Worm (Caenorhabditis elegans) whole organism, L3 larva: ENCODE data around the gene F25H9.6.

Experiments used
- R02D3.7 ChIP-seq: fragments of 150-350 bp; optimal IDR thresholded peaks from 2 replicates; lab custom pipeline; 2014; ENCODE audit warnings: missing biosample characterization, missing genetic modification characterization
- ZK546.5 ChIP-seq: sonication (generic microtip); optimal IDR thresholded peaks from 2 replicates; lab custom pipeline; 2017; ENCODE audit warnings: missing biosample characterization, missing genetic modification characterization
- aly-2 ChIP-seq: fragments of 150-350 bp; optimal IDR thresholded peaks from 2 replicates; lab custom pipeline; 2014; ENCODE audit warnings: missing biosample characterization, missing genetic modification characterization
- ama-1 ChIP-seq: fragments of 150-350 bp; optimal IDR thresholded peaks from 2 replicates; lab custom pipeline; 2018
- ceh-16 ChIP-seq: sonication (generic microtip); optimal IDR thresholded peaks from 2 replicates; lab custom pipeline; 2017; ENCODE audit warnings: missing biosample characterization, missing genetic modification characterization
- ceh-28 ChIP-seq: fragments of 150-350 bp; optimal IDR thresholded peaks from 2 replicates; lab custom pipeline; 2014; ENCODE audit warnings: missing biosample characterization, missing genetic modification reagents, missing genetic modification characterization
- ceh-82 ChIP-seq: fragments of 150-350 bp; optimal IDR thresholded peaks from 2 replicates; lab custom pipeline; 2014; ENCODE audit warnings: missing biosample characterization, missing genetic modification characterization
- ceh-9 ChIP-seq: sonication (generic microtip); optimal IDR thresholded peaks from 2 replicates; lab custom pipeline; 2018; ENCODE audit warnings: missing biosample characterization, missing genetic modification characterization
- daf-12 ChIP-seq: fragments of 150-350 bp; optimal IDR thresholded peaks from 2 replicates; lab custom pipeline; 2014; ENCODE audit warnings: missing biosample characterization, missing genetic modification reagents, missing genetic modification characterization
- egl-27 ChIP-seq: sonication (generic microtip); optimal IDR thresholded peaks from 4 replicates; lab custom pipeline; 2017; ENCODE audit warnings: missing biosample characterization, missing genetic modification reagents, missing genetic modification characterization
- egl-5 ChIP-seq: fragments of 150-350 bp; optimal IDR thresholded peaks from 2 replicates; lab custom pipeline; 2017; ENCODE audit warnings: missing biosample characterization, missing genetic modification reagents, missing genetic modification characterization, inconsistent platforms
- elt-1 ChIP-seq: fragments of 150-350 bp; optimal IDR thresholded peaks from 2 replicates; lab custom pipeline; 2014; ENCODE audit warnings: missing biosample characterization, missing genetic modification characterization
- elt-2 ChIP-seq: sonication (generic microtip); optimal IDR thresholded peaks from 2 replicates; lab custom pipeline; 2016; ENCODE audit warnings: missing genetic modification reagents, mild to moderate bottlenecking, missing genetic modification characterization, missing compliant biosample characterization
- elt-3 ChIP-seq, 3 experiments: fragments of 150-350 bp in 1 of 3; sonication (generic microtip) in 2 of 3; optimal IDR thresholded peaks; 2 replicates in 2 of 3; 4 replicates in 1 of 3; lab custom pipeline; 2014 to 2017; ENCODE audit warnings: missing biosample characterization in 3 of 3, missing genetic modification characterization in 3 of 3
- eor-1 ChIP-seq, 2 experiments: fragments of 150-350 bp; optimal IDR thresholded peaks; 2 replicates each; lab custom pipeline; 2014 to 2018; ENCODE audit warnings: missing biosample characterization in 2 of 2, missing genetic modification characterization in 2 of 2
- fkh-10 ChIP-seq: sonication (generic microtip); optimal IDR thresholded peaks from 2 replicates; lab custom pipeline; 2017; ENCODE audit warnings: missing biosample characterization, missing genetic modification reagents, missing genetic modification characterization
- fkh-2 ChIP-seq: fragments of 150-350 bp; optimal IDR thresholded peaks from 2 replicates; lab custom pipeline; 2014; ENCODE audit warnings: missing biosample characterization, missing genetic modification reagents, missing genetic modification characterization
- fos-1 ChIP-seq: fragments of 150-350 bp; optimal IDR thresholded peaks from 2 replicates; lab custom pipeline; 2014; ENCODE audit warnings: missing biosample characterization, missing genetic modification characterization
- hmg-11 ChIP-seq: sonication (generic microtip); optimal IDR thresholded peaks from 2 replicates; lab custom pipeline; 2016; ENCODE audit warnings: missing genetic modification characterization, missing compliant biosample characterization
- jun-1 ChIP-seq: fragments of 150-350 bp; optimal IDR thresholded peaks from 2 replicates; lab custom pipeline; 2014; ENCODE audit warnings: missing biosample characterization, missing genetic modification reagents, missing genetic modification characterization
- lin-15B ChIP-seq: fragments of 150-350 bp; optimal IDR thresholded peaks from 2 replicates; lab custom pipeline; 2014; ENCODE audit warnings: missing biosample characterization, missing genetic modification characterization
- lin-39 ChIP-seq: fragments of 150-350 bp; optimal IDR thresholded peaks from 2 replicates; lab custom pipeline; 2018; ENCODE audit warnings: missing biosample characterization, missing genetic modification reagents, missing genetic modification characterization
- lsy-12 ChIP-seq: sonication (generic microtip); optimal IDR thresholded peaks from 2 replicates; lab custom pipeline; 2016; ENCODE audit warnings: mild to moderate bottlenecking, missing genetic modification characterization, missing compliant biosample characterization
- mdl-1 ChIP-seq: fragments of 150-350 bp; optimal IDR thresholded peaks from 2 replicates; lab custom pipeline; 2014; ENCODE audit warnings: missing biosample characterization, missing genetic modification characterization
- mml-1 ChIP-seq: fragments of 150-350 bp; sonication (generic microtip); optimal IDR thresholded peaks from 3 replicates; lab custom pipeline; 2014; ENCODE audit warnings: missing biosample characterization, missing genetic modification characterization
- nfya-1 ChIP-seq: sonication (generic microtip); optimal IDR thresholded peaks from 2 replicates; lab custom pipeline; 2017; ENCODE audit warnings: missing genetic modification characterization, mild to moderate bottlenecking, missing compliant biosample characterization, antibody characterized with exemption, moderate library complexity; ENCODE audit not compliant: insufficient read depth
- nhr-11 ChIP-seq: fragments of 150-350 bp; optimal IDR thresholded peaks from 2 replicates; lab custom pipeline; 2014; ENCODE audit warnings: missing biosample characterization, missing genetic modification characterization
- nhr-12 ChIP-seq: fragments of 150-350 bp; optimal IDR thresholded peaks from 2 replicates; lab custom pipeline; 2014; ENCODE audit warnings: missing biosample characterization, missing genetic modification characterization
- nhr-23 ChIP-seq: fragments of 150-350 bp; optimal IDR thresholded peaks from 2 replicates; lab custom pipeline; 2014; ENCODE audit warnings: missing biosample characterization, missing genetic modification reagents, missing genetic modification characterization
- nhr-237 ChIP-seq: fragments of 150-350 bp; optimal IDR thresholded peaks from 2 replicates; lab custom pipeline; 2014; ENCODE audit warnings: missing biosample characterization, missing genetic modification characterization
- nhr-25 ChIP-seq: sonication (generic microtip); optimal IDR thresholded peaks from 2 replicates; lab custom pipeline; 2017; ENCODE audit warnings: missing biosample characterization, missing genetic modification characterization
- nhr-28 ChIP-seq: fragments of 150-350 bp; optimal IDR thresholded peaks from 2 replicates; lab custom pipeline; 2014; ENCODE audit warnings: missing biosample characterization, missing genetic modification characterization
- nhr-43 ChIP-seq: sonication (generic microtip); optimal IDR thresholded peaks from 2 replicates; lab custom pipeline; 2016; ENCODE audit warnings: mild to moderate bottlenecking, missing genetic modification characterization, missing compliant biosample characterization; ENCODE audit not compliant: poor library complexity, severe bottlenecking
- nhr-67 ChIP-seq: fragments of 150-350 bp; optimal IDR thresholded peaks from 2 replicates; lab custom pipeline; 2014; ENCODE audit warnings: missing biosample characterization, missing genetic modification characterization
- nhr-76 ChIP-seq: fragments of 150-350 bp; sonication (generic microtip); optimal IDR thresholded peaks from 5 replicates; lab custom pipeline; 2014; ENCODE audit warnings: missing biosample characterization, missing genetic modification characterization
- nhr-77 ChIP-seq: fragments of 150-350 bp; optimal IDR thresholded peaks from 2 replicates; lab custom pipeline; 2014; ENCODE audit warnings: missing biosample characterization, missing genetic modification characterization
- pha-4 ChIP-seq: fragments of 150-350 bp; optimal IDR thresholded peaks from 2 replicates; lab custom pipeline; 2014; ENCODE audit warnings: missing biosample characterization, missing genetic modification reagents, missing genetic modification characterization
- pqm-1 ChIP-seq: fragments of 150-350 bp; optimal IDR thresholded peaks from 2 replicates; lab custom pipeline; 2017; ENCODE audit warnings: missing biosample characterization, missing genetic modification characterization, inconsistent platforms
- sea-2 ChIP-seq: fragments of 150-350 bp; sonication (generic microtip); optimal IDR thresholded peaks from 4 replicates; lab custom pipeline; 2014; ENCODE audit warnings: missing biosample characterization, missing genetic modification reagents, missing genetic modification characterization
- skn-1 ChIP-seq: fragments of 150-350 bp; optimal IDR thresholded peaks from 2 replicates; lab custom pipeline; 2014; ENCODE audit warnings: missing biosample characterization, missing genetic modification characterization
- snpc-4 ChIP-seq: fragments of 150-350 bp; optimal IDR thresholded peaks from 2 replicates; lab custom pipeline; 2014; ENCODE audit warnings: missing biosample characterization, missing genetic modification characterization
- tbx-2 ChIP-seq: sonication (generic microtip); optimal IDR thresholded peaks from 2 replicates; lab custom pipeline; 2016; ENCODE audit warnings: mild to moderate bottlenecking, missing genetic modification characterization, missing compliant biosample characterization
- unc-39 ChIP-seq: sonication (generic microtip); optimal IDR thresholded peaks from 4 replicates; lab custom pipeline; 2017; ENCODE audit warnings: missing biosample characterization, missing genetic modification characterization
- unc-62 ChIP-seq: fragments of 150-350 bp; sonication (generic microtip); optimal IDR thresholded peaks from 4 replicates; lab custom pipeline; 2014; ENCODE audit warnings: missing biosample characterization, missing genetic modification reagents, missing genetic modification characterization
- zag-1 ChIP-seq: fragments of 150-350 bp; optimal IDR thresholded peaks from 2 replicates; lab custom pipeline; 2014; ENCODE audit warnings: missing biosample characterization, missing genetic modification characterization
- ztf-11 ChIP-seq: fragments of 150-350 bp; optimal IDR thresholded peaks from 2 replicates; lab custom pipeline; 2014; ENCODE audit warnings: missing biosample characterization, missing genetic modification characterization
- ztf-4 ChIP-seq: fragments of 150-350 bp; optimal IDR thresholded peaks from 2 replicates; lab custom pipeline; 2014; ENCODE audit warnings: missing biosample characterization, missing genetic modification characterization

Gene F25H9.6

DNA sequence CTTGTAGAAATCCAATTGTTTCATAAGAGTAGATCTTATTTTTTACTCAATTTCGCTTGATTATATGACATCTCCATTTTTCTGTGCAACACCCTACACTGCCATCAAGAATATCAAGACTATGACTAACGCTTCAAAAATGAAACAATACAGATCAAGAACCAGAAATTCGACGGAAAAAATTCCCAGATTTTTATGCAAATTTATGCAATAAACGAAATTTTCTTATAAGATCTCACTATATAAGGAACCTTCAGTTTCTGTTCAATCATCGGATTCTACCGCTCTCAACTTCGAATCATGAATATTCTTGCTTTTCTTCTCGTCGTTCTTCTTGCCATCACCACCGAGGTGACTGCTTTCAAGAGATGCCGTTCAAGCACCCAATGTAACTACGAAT lies 38.2 kb upstream of the F25H9.6 start, which contains the start of gene R11G10.4:
R11G10.4 (plus strand) TSS at position 301 of the 400 bp plus-strand sequence.
- TF ChIP-seq eor-1 (tag; optimal IDR thresholded peaks at IDR 0.05; lab: Kevin White, UChicago): no peak
- TF ChIP-seq nhr-25 (tag; lab: Kevin White, UChicago): no peak
- no peak for TF ChIP-seq nhr-43
- no peak for TF ChIP-seq sea-2 (GFP tag; lab: Kevin White, UChicago)

DNA sequence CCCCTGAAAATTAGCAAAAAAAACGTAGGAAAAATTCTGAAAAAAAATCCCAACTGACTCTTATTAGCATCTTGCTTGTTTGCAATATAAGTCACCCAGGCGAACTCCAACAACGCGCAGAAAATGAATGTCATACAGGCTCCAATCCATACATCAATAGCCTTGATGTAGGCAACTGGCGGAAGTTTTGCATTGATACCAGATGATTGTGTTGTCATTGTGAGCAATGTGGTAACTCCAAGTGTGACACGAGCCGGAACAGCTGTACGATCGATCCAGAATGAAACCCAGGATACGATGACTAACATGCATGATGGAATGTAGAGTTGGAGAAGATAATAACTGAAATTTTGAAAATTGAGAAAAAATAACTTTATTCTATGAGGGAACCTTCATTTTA lies 31.1 kb upstream of the F25H9.6 start:
- TF ChIP-seq ztf-11 (tag; lab: Kevin White, UChicago): no peak
- TF ChIP-seq jun-1 (tag; lab: Kevin White, UChicago): no peak
- TF ChIP-seq lin-15B (tag; lab: Kevin White, UChicago): no peak
- no peak for TF ChIP-seq mml-1
- no peak for TF ChIP-seq aly-2 (tag; lab: Kevin White, UChicago)
- TF ChIP-seq pha-4 (tag; lab: Kevin White, UChicago): no peak
- TF ChIP-seq, all 47 proteins: peak for 0

ce11 chrV:13497322-13497847 lies 29.2 kb upstream of the F25H9.6 start, which contains the start of the genes eea-1 and gut-2:
TSS of gene eea-1 (minus strand) at chrV:13497372.
TSS of gene gut-2 (plus strand) at chrV:13497690.
- TF ChIP-seq nhr-43 (peak; percentile 74), ZK546.5 (tag; lab: Kevin White, UChicago) (no peak), ztf-4 (tag; lab: Kevin White, UChicago) (no peak), skn-1 (no peak), tbx-2 (tag; lab: Kevin White, UChicago) (no peak), egl-27 (tag; lab: Kevin White, UChicago) (no peak), lin-15B (tag; lab: Kevin White, UChicago) (peak; percentile 77), unc-39 (no peak), R02D3.7 (no peak), nhr-237 (tag; lab: Kevin White, UChicago) (no peak), pha-4 (tag; lab: Kevin White, UChicago) (peak; percentile 92), daf-12 (no peak), pqm-1 (tag; lab: Kevin White, UChicago) (no peak), ceh-16 (tag; lab: Kevin White, UChicago) (no peak), ceh-9 (tag; lab: Kevin White, UChicago) (no peak), nhr-11 (tag; lab: Kevin White, UChicago) (no peak), nhr-25 (tag; lab: Kevin White, UChicago) (peak; percentile 73), nhr-77 (tag; lab: Kevin White, UChicago) (no peak), hmg-11 (tag; lab: Kevin White, UChicago) (peak; percentile 74), ceh-28 (tag; lab: Kevin White, UChicago) (peak; percentile 40), zag-1 (tag; lab: Kevin White, UChicago) (no peak), lin-39 (tag; lab: Kevin White, UChicago) (peak; percentile 8), nfya-1 (peak; percentile 69), fos-1 (tag; lab: Kevin White, UChicago) (no peak), nhr-28 (no peak), elt-2 (tag; lab: Kevin White, UChicago) (peak; percentile 14), mml-1 (no peak), fkh-2 (tag; lab: Kevin White, UChicago) (no peak), nhr-76 (tag; lab: Kevin White, UChicago) (no peak), aly-2 (tag; lab: Kevin White, UChicago) (no peak), fkh-10 (GFP tag; lab: Kevin White, UChicago) (no peak), elt-1 (tag; lab: Kevin White, UChicago) (no peak), nhr-67 (tag; lab: Kevin White, UChicago) (no peak), lsy-12 (tag; lab: Kevin White, UChicago) (no peak), snpc-4 (tag; lab: Kevin White, UChicago) (peak; percentile 79), nhr-23 (tag; lab: Kevin White, UChicago) (peak; percentile 86), sea-2 (GFP tag; lab: Kevin White, UChicago) (no peak), ztf-11 (tag; lab: Kevin White, UChicago) (no peak), ama-1 (lab: Kevin White, UChicago) (peak; percentile 19), elt-3 (tag; optimal IDR thresholded peaks at IDR 0.05; lab: Kevin White, UChicago) (no peak), egl-5 (tag; lab: Kevin White, UChicago) (peak; percentile 60), unc-62 (GFP tag; lab: Kevin White, UChicago) (no peak), mdl-1 (no peak), eor-1 (tag; optimal IDR thresholded peaks at IDR 0.05; lab: Kevin White, UChicago) (no peak), jun-1 (tag; lab: Kevin White, UChicago) (no peak), ceh-82 (tag; lab: Kevin White, UChicago) (no peak), nhr-12 (tag; lab: Kevin White, UChicago) (no peak)
